Worm (Caenorhabditis elegans) whole organism, late embryonic: Measurements from ENCODE around the gene B0507.3.

ENCODE experiments used
- ama-1 ChIP-seq: fragments of 150-350 bp; optimal IDR thresholded peaks from 2 replicates; lab custom pipeline; 2014
- hlh-6 ChIP-seq: sonication (generic microtip); optimal IDR thresholded peaks from 2 replicates; lab custom pipeline; 2016; ENCODE audit warnings: missing genotype, missing genetic modification characterization, missing compliant biosample characterization

ce11 chrV:8736369-8736768 lies 32.3 kb upstream of the B0507.3 start, which contains the start of gene ZC196.3:
- no peak for TF ChIP-seq ama-1
- TF ChIP-seq hlh-6 (tag; lab: Kevin White, UChicago) = no peak
